Fruit fly (Drosophila melanogaster) Kc167 (cell line): ENCODE data around the gene CLIP-190.

Experiments
- Myc ChIP-seq: fragments of >200 bp; optimal IDR thresholded peaks from 2 replicates; lab custom pipeline; 2017; ENCODE audit warnings: missing external identifiers
- Sin3A ChIP-seq: fragments of >200 bp; optimal IDR thresholded peaks from 2 replicates; lab custom pipeline; 2018; ENCODE audit warnings: missing external identifiers
- insv ChIP-seq: fragments of >200 bp; optimal IDR thresholded peaks from 3 replicates; lab custom pipeline; 2018; ENCODE audit warnings: missing external identifiers
- psq ChIP-seq: fragments of >200 bp; optimal IDR thresholded peaks from 2 replicates; lab custom pipeline; 2017; ENCODE audit warnings: missing external identifiers

DNA sequence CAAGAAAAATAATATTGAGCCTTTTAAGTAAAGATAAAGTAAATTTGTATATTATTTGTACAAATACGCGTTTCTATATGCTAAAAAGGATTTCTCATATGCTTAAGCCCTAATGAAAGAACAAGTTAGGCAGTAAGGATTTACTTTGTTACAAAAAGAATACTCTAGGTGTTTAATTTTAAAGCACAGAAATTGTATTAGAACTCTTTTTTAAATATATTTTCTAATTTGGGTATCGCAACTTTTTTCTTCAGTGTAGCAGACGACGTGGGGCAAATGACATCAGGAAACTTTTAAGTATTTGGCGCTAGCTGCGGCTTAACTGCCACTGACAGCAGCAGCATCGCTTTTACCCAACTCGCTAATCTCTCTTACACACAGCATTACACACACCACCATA lies 37.6 kb downstream of the CLIP-190 start:
- no peak for TF ChIP-seq insv (lab: Kevin White, UChicago)
- no peak for TF ChIP-seq Myc (lab: Kevin White, UChicago)
- no peak for TF ChIP-seq psq (lab: Kevin White, UChicago)
- TF ChIP-seq Sin3A (lab: Kevin White, UChicago) = no peak
